Worm (Caenorhabditis elegans) whole organism, L4 larva: ENCODE measurements around the gene C31C9.7.

Source experiments
- D1046.2 ChIP-seq: fragments of 200-800 bp; sonication (Bioruptor generic); IDR thresholded peaks from 2 replicates; pipeline ENCODE4 v1.3.6; 2022; ENCODE audit warnings: missing genetic modification characterization, missing compliant biosample characterization
- R02D3.7 ChIP-seq: fragments of 150-350 bp; sonication (generic microtip); optimal IDR thresholded peaks from 3 replicates; lab custom pipeline; 2014; ENCODE audit warnings: missing biosample characterization, missing genetic modification characterization
- T20F7.1 ChIP-seq: fragments of 200-800 bp; sonication (Bioruptor generic); optimal IDR thresholded peaks from 2 replicates; lab custom pipeline; 2018; ENCODE audit warnings: mild to moderate bottlenecking, missing genetic modification characterization, missing compliant biosample characterization
- T26A8.4 ChIP-seq: fragments of 200-800 bp; sonication (Bioruptor generic); IDR thresholded peaks from 2 replicates; pipeline ENCODE4 v1.3.6; 2022; ENCODE audit warnings: missing genetic modification characterization, missing compliant biosample characterization
- Y48G9A.11 ChIP-seq: fragments of 200-800 bp; sonication (Bioruptor generic); IDR thresholded peaks from 2 replicates; pipeline ENCODE4 v1.3.6; 2022; ENCODE audit warnings: missing genetic modification reagents, missing genetic modification characterization, missing compliant biosample characterization
- Y5F2A.4 ChIP-seq: fragments of 200-800 bp; sonication (Bioruptor generic); optimal IDR thresholded peaks from 2 replicates; lab custom pipeline; 2018; ENCODE audit warnings: mild to moderate bottlenecking, missing genetic modification characterization, missing compliant biosample characterization
- ZK546.5 ChIP-seq, 2 experiments: sonication (generic microtip); optimal IDR thresholded peaks; 2 replicates each; lab custom pipeline; 2017; ENCODE audit warnings: missing biosample characterization in 2 of 2, missing genetic modification characterization in 2 of 2
- aha-1 ChIP-seq: fragments of 150-350 bp; peaks from one replicate; lab custom pipeline; 2014; ENCODE audit warnings: missing biosample characterization, missing genetic modification characterization
- ceh-20 ChIP-seq: fragments of 200-800 bp; sonication (Bioruptor generic); IDR thresholded peaks from 2 replicates; pipeline ENCODE4 v1.3.6; 2022; ENCODE audit warnings: missing genetic modification reagents, missing genetic modification characterization, missing compliant biosample characterization
- cey-2 ChIP-seq: sonication (generic microtip); optimal IDR thresholded peaks from 3 replicates; lab custom pipeline; 2017; ENCODE audit warnings: missing genetic modification characterization, mild to moderate bottlenecking, missing compliant biosample characterization, antibody characterized with exemption, borderline replicate concordance; ENCODE audit not compliant: insufficient read depth
- daf-16 ChIP-seq, 3 experiments: sonication (generic microtip); optimal IDR thresholded peaks; 2 replicates each; lab custom pipeline; 2016 to 2017; ENCODE audit warnings: missing genetic modification characterization in 3 of 3, missing genetic modification reagents in 3 of 3, mild to moderate bottlenecking in 2 of 3, missing compliant biosample characterization in 2 of 3, missing biosample characterization in 1 of 3, moderate library complexity in 1 of 3
- dmd-6 ChIP-seq: fragments of 200-800 bp; sonication (Bioruptor generic); IDR thresholded peaks from 2 replicates; pipeline ENCODE4 v1.3.6; 2022; ENCODE audit warnings: missing genetic modification reagents, missing genetic modification characterization, missing compliant biosample characterization
- dmd-8 ChIP-seq: fragments of 200-800 bp; sonication (Bioruptor generic); IDR thresholded peaks from 2 replicates; pipeline ENCODE4 v1.3.6; 2022; ENCODE audit warnings: missing genetic modification characterization, missing compliant biosample characterization
- dpl-1 ChIP-seq: fragments of 150-350 bp; optimal IDR thresholded peaks from 2 replicates; lab custom pipeline; 2014; ENCODE audit warnings: missing biosample characterization, missing genetic modification reagents, missing genetic modification characterization
- dve-1 ChIP-seq: sonication (generic microtip); optimal IDR thresholded peaks from 2 replicates; lab custom pipeline; 2017; ENCODE audit warnings: antibody characterized with exemption, mild to moderate bottlenecking, missing genetic modification characterization, missing compliant biosample characterization; ENCODE audit not compliant: insufficient read depth
- egl-27 ChIP-seq: sonication (generic microtip); optimal IDR thresholded peaks from 3 replicates; lab custom pipeline; 2017; ENCODE audit warnings: missing biosample characterization, missing genetic modification reagents, missing genetic modification characterization
- gei-8 ChIP-seq: fragments of 200-800 bp; sonication (Bioruptor generic); optimal IDR thresholded peaks from 2 replicates; lab custom pipeline; 2018; ENCODE audit warnings: mild to moderate bottlenecking, missing genetic modification characterization, missing compliant biosample characterization
- hif-1 ChIP-seq, 2 experiments: sonication (generic microtip); optimal IDR thresholded peaks; 2 replicates each; lab custom pipeline; 2016 to 2017; ENCODE audit warnings: missing compliant biosample characterization in 2 of 2, missing genetic modification characterization in 2 of 2, missing genetic modification reagents in 2 of 2, missing genotype in 2 of 2, mild to moderate bottlenecking in 1 of 2
- hlh-11 ChIP-seq: fragments of 200-800 bp; sonication (Bioruptor generic); optimal IDR thresholded peaks from 2 replicates; lab custom pipeline; 2018; ENCODE audit warnings: mild to moderate bottlenecking, missing genetic modification characterization, missing compliant biosample characterization
- hlh-30 ChIP-seq: sonication (generic microtip); optimal IDR thresholded peaks from 2 replicates; lab custom pipeline; 2017; ENCODE audit warnings: antibody characterized with exemption, mild to moderate bottlenecking, missing genetic modification characterization, missing compliant biosample characterization; ENCODE audit not compliant: insufficient read depth
- lin-1 ChIP-seq: fragments of 200-800 bp; sonication (Bioruptor generic); IDR thresholded peaks from 2 replicates; pipeline ENCODE4 v1.3.6; 2022; ENCODE audit warnings: missing genetic modification reagents, missing genetic modification characterization, missing compliant biosample characterization
- lin-15B ChIP-seq: fragments of 150-350 bp; sonication (generic microtip); optimal IDR thresholded peaks from 3 replicates; lab custom pipeline; 2014; ENCODE audit warnings: missing biosample characterization, missing genetic modification characterization
- lin-39 ChIP-seq: fragments of 150-350 bp; optimal IDR thresholded peaks from 2 replicates; lab custom pipeline; 2014; ENCODE audit warnings: missing biosample characterization, missing genetic modification reagents, missing genetic modification characterization
- lir-3 ChIP-seq: sonication (generic microtip); optimal IDR thresholded peaks from 2 replicates; lab custom pipeline; 2016; ENCODE audit warnings: mild to moderate bottlenecking, missing genetic modification characterization, missing compliant biosample characterization
- lsy-2 ChIP-seq, 2 experiments: fragments of 150-350 bp in 1 of 2; sonication (generic microtip) in 1 of 2; optimal IDR thresholded peaks; 2 replicates each; lab custom pipeline; 2014 to 2017; ENCODE audit warnings: missing biosample characterization in 2 of 2, missing genetic modification characterization in 2 of 2
- mdl-1 ChIP-seq, 2 experiments: fragments of 150-350 bp in 1 of 2; sonication (generic microtip) in 1 of 2; optimal IDR thresholded peaks; 2 replicates each; lab custom pipeline; 2014 to 2017; ENCODE audit warnings: missing biosample characterization in 2 of 2, missing genetic modification characterization in 2 of 2
- mep-1 ChIP-seq: fragments of 150-350 bp; sonication (generic microtip); optimal IDR thresholded peaks from 3 replicates; lab custom pipeline; 2014; ENCODE audit warnings: missing biosample characterization, missing genetic modification characterization
- mes-2 ChIP-seq: sonication (generic microtip); optimal IDR thresholded peaks from 2 replicates; lab custom pipeline; 2016; ENCODE audit warnings: missing genotype, mild to moderate bottlenecking, missing genetic modification characterization, missing compliant biosample characterization; ENCODE audit not compliant: poor library complexity, severe bottlenecking
- mxl-3 ChIP-seq: fragments of 200-800 bp; sonication (Bioruptor generic); optimal IDR thresholded peaks from 2 replicates; lab custom pipeline; 2018; ENCODE audit warnings: mild to moderate bottlenecking, missing genetic modification characterization, missing compliant biosample characterization
- nhr-10 ChIP-seq: fragments of 150-350 bp; optimal IDR thresholded peaks from 2 replicates; lab custom pipeline; 2014; ENCODE audit warnings: missing biosample characterization, missing genetic modification characterization
- nhr-11 ChIP-seq: fragments of 150-350 bp; optimal IDR thresholded peaks from 2 replicates; lab custom pipeline; 2014; ENCODE audit warnings: missing biosample characterization, missing genetic modification characterization
- nhr-25 ChIP-seq: sonication (generic microtip); optimal IDR thresholded peaks from 2 replicates; lab custom pipeline; 2017; ENCODE audit warnings: missing genetic modification characterization, mild to moderate bottlenecking, missing compliant biosample characterization, antibody characterized with exemption, moderate library complexity, borderline replicate concordance; ENCODE audit not compliant: insufficient read depth
- nhr-28 ChIP-seq: fragments of 150-350 bp; optimal IDR thresholded peaks from 2 replicates; lab custom pipeline; 2014; ENCODE audit warnings: missing biosample characterization, missing genetic modification characterization
- nhr-48 ChIP-seq: sonication (generic microtip); optimal IDR thresholded peaks from 2 replicates; lab custom pipeline; 2016; ENCODE audit warnings: mild to moderate bottlenecking, missing genetic modification characterization, missing compliant biosample characterization
- nhr-6 ChIP-seq: fragments of 150-350 bp; optimal IDR thresholded peaks from 2 replicates; lab custom pipeline; 2014; ENCODE audit warnings: missing biosample characterization, missing genetic modification characterization
- nhr-77 ChIP-seq: fragments of 150-350 bp; optimal IDR thresholded peaks from 2 replicates; lab custom pipeline; 2014; ENCODE audit warnings: missing biosample characterization, missing genetic modification characterization
- php-3 ChIP-seq: fragments of 200-800 bp; sonication (Bioruptor generic); IDR thresholded peaks from 2 replicates; pipeline ENCODE4 v1.3.6; 2022; ENCODE audit warnings: missing genetic modification reagents, missing genetic modification characterization, missing compliant biosample characterization
- pqm-1 ChIP-seq: sonication (generic microtip); optimal IDR thresholded peaks from 2 replicates; lab custom pipeline; 2017; ENCODE audit warnings: missing biosample characterization, missing genetic modification characterization
- rbr-2 ChIP-seq: sonication (generic microtip); optimal IDR thresholded peaks from 2 replicates; lab custom pipeline; 2016; ENCODE audit warnings: missing genotype, missing genetic modification characterization, missing compliant biosample characterization
- set-16 ChIP-seq: fragments of 200-800 bp; sonication (Bioruptor generic); IDR thresholded peaks from 2 replicates; pipeline ENCODE4 v1.3.6; 2022; ENCODE audit warnings: missing genetic modification reagents, missing genetic modification characterization, missing compliant biosample characterization
- skn-1 ChIP-seq: fragments of 150-350 bp; optimal IDR thresholded peaks from 2 replicates; lab custom pipeline; 2014; ENCODE audit warnings: missing biosample characterization, missing genetic modification characterization
- snpc-1.2 ChIP-seq: fragments of 200-800 bp; sonication (Bioruptor generic); IDR thresholded peaks from 2 replicates; pipeline ENCODE4 v1.3.6; 2022; ENCODE audit warnings: missing genetic modification reagents, missing genetic modification characterization, missing compliant biosample characterization
- tra-1 ChIP-seq: fragments of 200-800 bp; sonication (Bioruptor generic); IDR thresholded peaks from 2 replicates; pipeline ENCODE4 v1.3.6; 2022; ENCODE audit warnings: missing genetic modification reagents, missing genetic modification characterization, missing compliant biosample characterization
- zfp-3 ChIP-seq: fragments of 200-800 bp; sonication (Bioruptor generic); conservative IDR thresholded peaks from 2 replicates; pipeline ENCODE4 v1.3.6; 2022; ENCODE audit warnings: missing genetic modification reagents, missing genetic modification characterization, missing compliant biosample characterization
- ztf-7 ChIP-seq: fragments of 150-350 bp; optimal IDR thresholded peaks from 2 replicates; lab custom pipeline; 2014; ENCODE audit warnings: missing biosample characterization, missing genetic modification characterization

C31C9.7 gene

ce11 chrII:13638576-13638975, 30.3 kb upstream of the C31C9.7 start (continued):
- TF ChIP-seq dmd-8 (GFP tag; lab: Robert Waterston, UW) (no peak), php-3 (GFP tag; lab: Robert Waterston, UW) (0 out of 2 replicates have a peak, but pooled peaks have one; percentile 19), nhr-11 (tag; lab: Kevin White, UChicago) (no peak), lin-15B (no peak), nhr-10 (tag; lab: Kevin White, UChicago) (no peak), aha-1 (tag; lab: Kevin White, UChicago) (peak; percentile 100), R02D3.7 (no peak), nhr-48 (tag; lab: Kevin White, UChicago) (peak; percentile 87), T20F7.1 (no peak), lir-3 (no peak), pqm-1 (tag; lab: Kevin White, UChicago) (peak; percentile 2), skn-1 (tag; lab: Kevin White, UChicago) (no peak), dpl-1 (GFP tag; lab: Kevin White, UChicago) (peak; percentile 13), ztf-7 (tag; lab: Kevin White, UChicago) (peak; percentile 13), mxl-3 (peak; percentile 53), hlh-30 (no peak), nhr-6 (tag; lab: Kevin White, UChicago) (peak; percentile 11), hif-1 (tag; optimal IDR thresholded peaks at IDR 0.05; lab: Kevin White, UChicago) (peak; percentile 93 to 97), snpc-1.2 (GFP tag; lab: Robert Waterston, UW) (no peak), ZK546.5 (tag; optimal IDR thresholded peaks at IDR 0.05; lab: Kevin White, UChicago) (no peak), egl-27 (no peak), Y5F2A.4 (GFP tag; lab: Kevin White, UChicago) (no peak), cey-2 (no peak)

ce11 chrII:13640210-13640609, 28.7 kb upstream of the C31C9.7 start:
- TF ChIP-seq nhr-77 (tag; lab: Kevin White, UChicago) (peak; percentile 60), nhr-25 (no peak), lin-15B (no peak), Y48G9A.11 (GFP tag; lab: Robert Waterston, UW) (no peak), rbr-2 (no peak), hlh-30 (peak; percentile 79), tra-1 (GFP tag; lab: Robert Waterston, UW) (0 out of 2 replicates have a peak, but pooled peaks have one; percentile 17), nhr-48 (tag; lab: Kevin White, UChicago) (peak; percentile 90), D1046.2 (no peak), lsy-2 (tag; optimal IDR thresholded peaks at IDR 0.05; lab: Kevin White, UChicago) (peak in 1 of 2 experiments; percentile 58), ceh-20 (GFP tag; lab: Robert Waterston, UW) (no peak), daf-16 (GFP tag; optimal IDR thresholded peaks at IDR 0.05; lab: Kevin White, UChicago) (no peak), daf-16 (tag; optimal IDR thresholded peaks at IDR 0.05; lab: Kevin White, UChicago) (peak; percentile 26), hlh-11 (tag; lab: Kevin White, UChicago) (peak; percentile 58), mes-2 (tag; lab: Kevin White, UChicago) (peak; percentile 36), T26A8.4 (GFP tag; lab: Robert Waterston, UW) (no peak), mdl-1 (tag; optimal IDR thresholded peaks at IDR 0.05; lab: Kevin White, UChicago) (peak in 1 of 2 experiments; percentile 80), gei-8 (GFP tag; lab: Kevin White, UChicago) (no peak), lin-1 (GFP tag; lab: Robert Waterston, UW) (no peak), dmd-6 (peak; percentile 41), set-16 (GFP tag; lab: Robert Waterston, UW) (no peak), cey-2 (no peak), nhr-6 (tag; lab: Kevin White, UChicago) (peak; percentile 11), mep-1 (peak; percentile 18), nhr-28 (peak; percentile 53), hif-1 (tag; optimal IDR thresholded peaks at IDR 0.05; lab: Kevin White, UChicago) (peak in 1 of 2 experiments; percentile 48), skn-1 (tag; lab: Kevin White, UChicago) (no peak), zfp-3 (no peak), lin-39 (tag; lab: Kevin White, UChicago) (no peak), dve-1 (tag; lab: Kevin White, UChicago) (peak; percentile 35), aha-1 (tag; lab: Kevin White, UChicago) (peak; percentile 53)
